Fruit fly (Drosophila melanogaster) whole organism, embryonic: ENCODE measurements around the gene CG43658.
A peak's percentile ranks its signal among the peaks of the same experiment; 100 is the strongest.

Experiments
- ATbp ChIP-seq: fragments of 200-800 bp; sonication (Bioruptor generic); optimal IDR thresholded peaks from 2 replicates; lab custom pipeline; 2017; ENCODE audit warnings: missing biosample characterization, mild to moderate bottlenecking, missing genetic modification characterization, missing genetic modification reagents
- Abd-B ChIP-seq: fragments of 200-800 bp; sonication (Bioruptor generic); optimal IDR thresholded peaks from 2 replicates; lab custom pipeline; 2018; ENCODE audit warnings: missing biosample characterization, mild to moderate bottlenecking, missing genetic modification characterization, moderate library complexity
- Adf1 ChIP-seq: fragments of 200-800 bp; sonication (Bioruptor generic); IDR thresholded peaks from 2 replicates; pipeline ENCODE4 v1.3.6; 2022; ENCODE audit warnings: missing biosample characterization, missing genetic modification characterization
- C15 ChIP-seq: fragments of 200-800 bp; sonication (Bioruptor generic); IDR thresholded peaks from 3 replicates; pipeline ENCODE4 v1.3.6; 2022; ENCODE audit warnings: missing biosample characterization, missing genetic modification characterization
- CG10979 ChIP-seq: fragments of 200-800 bp; sonication (Bioruptor generic); optimal IDR thresholded peaks from 2 replicates; lab custom pipeline; 2018; ENCODE audit warnings: missing biosample characterization, mild to moderate bottlenecking, missing genetic modification characterization, moderate library complexity
- CG12299 ChIP-seq: fragments of 200-800 bp; sonication (Bioruptor generic); optimal IDR thresholded peaks from 2 replicates; lab custom pipeline; 2018; ENCODE audit warnings: missing biosample characterization, mild to moderate bottlenecking, missing genetic modification characterization
- CG12391 ChIP-seq: fragments of 200-800 bp; sonication (Bioruptor generic); optimal IDR thresholded peaks from 3 replicates; lab custom pipeline; 2018; ENCODE audit warnings: missing biosample characterization, mild to moderate bottlenecking, missing genetic modification characterization, moderate library complexity
- CG13424 ChIP-seq: fragments of 200-800 bp; sonication (Bioruptor generic); optimal IDR thresholded peaks from 2 replicates; lab custom pipeline; 2019; ENCODE audit warnings: missing biosample characterization, mild to moderate bottlenecking, missing genetic modification characterization, moderate library complexity
- CG14014 ChIP-seq: fragments of 200-800 bp; sonication (Bioruptor generic); IDR thresholded peaks from 2 replicates; pipeline ENCODE4 v1.3.6; 2022; ENCODE audit warnings: missing biosample characterization, missing genetic modification characterization
- CG16863 ChIP-seq: fragments of 200-800 bp; sonication (Bioruptor generic); optimal IDR thresholded peaks from 3 replicates; lab custom pipeline; 2016; ENCODE audit warnings: missing biosample characterization, missing genetic modification characterization
- CG17186 ChIP-seq: fragments of 200-800 bp; sonication (Bioruptor generic); optimal IDR thresholded peaks from 3 replicates; lab custom pipeline; 2017; ENCODE audit warnings: missing biosample characterization, missing genetic modification reagents, missing genetic modification characterization
- CG17612 ChIP-seq: fragments of 200-800 bp; sonication (Bioruptor generic); IDR thresholded peaks from 2 replicates; pipeline ENCODE4 v1.3.6; 2022; ENCODE audit warnings: missing biosample characterization, missing genetic modification characterization
- CG1792 ChIP-seq: fragments of 200-800 bp; sonication (Bioruptor generic); optimal IDR thresholded peaks from 2 replicates; lab custom pipeline; 2016; ENCODE audit warnings: missing biosample characterization, missing genetic modification characterization
- CG18764 ChIP-seq: fragments of 200-800 bp; sonication (Bioruptor generic); optimal IDR thresholded peaks from 3 replicates; lab custom pipeline; 2016; ENCODE audit warnings: missing biosample characterization, missing genetic modification characterization
- CG34422 ChIP-seq: fragments of 200-800 bp; sonication (Bioruptor generic); IDR thresholded peaks from 3 replicates; pipeline ENCODE4 v1.3.6; 2022; ENCODE audit warnings: missing biosample characterization, missing genetic modification characterization
- CG4424 ChIP-seq: fragments of 200-800 bp; sonication (Bioruptor generic); optimal IDR thresholded peaks from 3 replicates; lab custom pipeline; 2016; ENCODE audit warnings: missing biosample characterization, missing genetic modification characterization
- CG4730 ChIP-seq: fragments of 200-800 bp; sonication (Bioruptor generic); IDR thresholded peaks from 2 replicates; pipeline ENCODE4 v1.3.6; 2022; ENCODE audit warnings: missing biosample characterization, missing genetic modification characterization
- CG6272 ChIP-seq: fragments of 200-800 bp; sonication (Bioruptor generic); IDR thresholded peaks from 2 replicates; pipeline ENCODE4 v1.3.6; 2022; ENCODE audit warnings: missing biosample characterization, missing genetic modification characterization
- CG6689 ChIP-seq: fragments of 200-800 bp; sonication (Bioruptor generic); IDR thresholded peaks from 2 replicates; pipeline ENCODE4 v1.3.6; 2022; ENCODE audit warnings: missing biosample characterization, missing genetic modification characterization
- CG6813 ChIP-seq: fragments of 200-800 bp; sonication (Bioruptor generic); optimal IDR thresholded peaks from 2 replicates; lab custom pipeline; 2017; ENCODE audit warnings: missing biosample characterization, missing genetic modification characterization, mild to moderate bottlenecking, moderate library complexity, missing genetic modification reagents
- CG7556 ChIP-seq: fragments of 200-800 bp; sonication (Bioruptor generic); optimal IDR thresholded peaks from 2 replicates; lab custom pipeline; 2017; ENCODE audit warnings: missing biosample characterization, mild to moderate bottlenecking, missing genetic modification characterization
- CG7987 ChIP-seq: fragments of 200-800 bp; sonication (Bioruptor generic); optimal IDR thresholded peaks from 2 replicates; lab custom pipeline; 2018; ENCODE audit warnings: missing biosample characterization, mild to moderate bottlenecking, missing genetic modification characterization, moderate library complexity
- D19A ChIP-seq: fragments of 200-800 bp; optimal IDR thresholded peaks from 3 replicates; lab custom pipeline; 2019; ENCODE audit warnings: missing biosample characterization, mild to moderate bottlenecking, missing genetic modification characterization, moderate library complexity
- Dbx ChIP-seq: fragments of 200-800 bp; sonication (Bioruptor generic); IDR thresholded peaks from 3 replicates; pipeline ENCODE4 v1.3.6; 2022; ENCODE audit warnings: missing biosample characterization, missing genetic modification characterization
- Doc2 ChIP-seq: fragments of 200-800 bp; sonication (Bioruptor generic); IDR thresholded peaks from 2 replicates; pipeline ENCODE4 v1.3.6; 2022; ENCODE audit warnings: missing biosample characterization, missing genetic modification characterization
- ERR ChIP-seq: fragments of 200-800 bp; sonication (Bioruptor generic); optimal IDR thresholded peaks from 2 replicates; lab custom pipeline; 2016; ENCODE audit warnings: missing biosample characterization, missing genetic modification characterization
- Eip74EF ChIP-seq, 2 experiments: fragments of 200-800 bp in 1 of 2; fragments of >200 bp in 1 of 2; sonication (Bioruptor generic) in 1 of 2; optimal IDR thresholded peaks; 2 replicates each; lab custom pipeline; 2017 to 2019; ENCODE audit warnings: missing biosample characterization in 2 of 2, missing genetic modification characterization in 2 of 2, mild to moderate bottlenecking in 1 of 2, moderate library complexity in 1 of 2
- Gug ChIP-seq: fragments of 200-800 bp; sonication (Bioruptor generic); IDR thresholded peaks from 4 replicates; pipeline ENCODE4 v1.3.6; 2022; ENCODE audit warnings: missing biosample characterization, missing genetic modification characterization
- H15 ChIP-seq: fragments of 200-800 bp; sonication (Bioruptor generic); IDR thresholded peaks from 3 replicates; pipeline ENCODE4 v1.3.6; 2022; ENCODE audit warnings: missing biosample characterization, missing genetic modification characterization
- HLHmδ ChIP-seq: fragments of 200-800 bp; sonication (Bioruptor generic); optimal IDR thresholded peaks from 2 replicates; lab custom pipeline; 2018; ENCODE audit warnings: missing biosample characterization, mild to moderate bottlenecking, missing genetic modification characterization, moderate library complexity
- HmgD ChIP-seq: fragments of 200-800 bp; sonication (Bioruptor generic); optimal IDR thresholded peaks from 3 replicates; lab custom pipeline; 2016; ENCODE audit warnings: missing biosample characterization, missing genetic modification characterization
- Hsf ChIP-seq: fragments of 200-800 bp; sonication (Bioruptor generic); optimal IDR thresholded peaks from 3 replicates; lab custom pipeline; 2016; ENCODE audit warnings: missing biosample characterization, missing genetic modification characterization
- Med ChIP-seq: fragments of 200-800 bp; sonication (Bioruptor generic); peaks from one replicate; lab custom pipeline; 2016; ENCODE audit warnings: missing biosample characterization, missing genetic modification characterization, mild to moderate bottlenecking, inconsistent platforms, moderate library complexity
- Mes4 ChIP-seq: fragments of 200-800 bp; sonication (Bioruptor generic); optimal IDR thresholded peaks from 2 replicates; lab custom pipeline; 2016; ENCODE audit warnings: missing biosample characterization, missing genetic modification characterization
- Rfx ChIP-seq: fragments of 200-800 bp; sonication (Bioruptor generic); IDR thresholded peaks from 2 replicates; pipeline ENCODE4 v1.3.6; 2022; ENCODE audit warnings: missing biosample characterization, missing genetic modification characterization
- Vsx1 ChIP-seq: fragments of 200-800 bp; sonication (Bioruptor generic); optimal IDR thresholded peaks from 2 replicates; lab custom pipeline; 2017; ENCODE audit warnings: missing biosample characterization, mild to moderate bottlenecking, missing genetic modification characterization, missing genetic modification reagents
- ato ChIP-seq: fragments of 200-800 bp; sonication (Bioruptor generic); IDR thresholded peaks from 2 replicates; pipeline ENCODE4 v1.3.6; 2022; ENCODE audit warnings: missing biosample characterization, missing genetic modification characterization; ENCODE audit not compliant: partially characterized antibody
- cato ChIP-seq: fragments of 200-800 bp; sonication (Bioruptor generic); optimal IDR thresholded peaks from 2 replicates; lab custom pipeline; 2016; ENCODE audit warnings: missing biosample characterization, missing genetic modification characterization, borderline replicate concordance
- eve ChIP-seq, 2 experiments: fragments of >200 bp; optimal IDR thresholded peaks; 2 replicates each; lab custom pipeline; 2017; ENCODE audit warnings: missing biosample characterization in 2 of 2, missing genetic modification characterization in 2 of 2
- fd64A ChIP-seq: fragments of 200-800 bp; sonication (Bioruptor generic); optimal IDR thresholded peaks from 3 replicates; lab custom pipeline; 2018; ENCODE audit warnings: missing biosample characterization, mild to moderate bottlenecking, missing genetic modification characterization
- fd96Cb ChIP-seq: fragments of 200-800 bp; sonication (Bioruptor generic); optimal IDR thresholded peaks from 2 replicates; lab custom pipeline; 2018; ENCODE audit warnings: missing biosample characterization, mild to moderate bottlenecking, missing genetic modification characterization, moderate library complexity
- gcm2 ChIP-seq: fragments of 200-800 bp; sonication (Bioruptor generic); optimal IDR thresholded peaks from 2 replicates; lab custom pipeline; 2016; ENCODE audit warnings: missing biosample characterization, missing genetic modification characterization
- gt ChIP-seq: fragments of 200-800 bp; sonication (Bioruptor generic); IDR thresholded peaks from 2 replicates; pipeline ENCODE4 v1.3.6; 2022; ENCODE audit warnings: missing biosample characterization, missing genetic modification characterization
- hth ChIP-seq: fragments of >200 bp; optimal IDR thresholded peaks from 2 replicates; lab custom pipeline; 2017; ENCODE audit warnings: inconsistent platforms
- nau ChIP-seq: fragments of 200-800 bp; sonication (Bioruptor generic); optimal IDR thresholded peaks from 3 replicates; lab custom pipeline; 2017; ENCODE audit warnings: missing biosample characterization, mild to moderate bottlenecking, missing genetic modification characterization, missing genetic modification reagents
- nmo ChIP-seq: fragments of 200-800 bp; sonication (Bioruptor generic); optimal IDR thresholded peaks from 2 replicates; lab custom pipeline; 2018; ENCODE audit warnings: missing biosample characterization, mild to moderate bottlenecking, missing genetic modification characterization, moderate library complexity
- pum ChIP-seq: fragments of 200-800 bp; sonication (Bioruptor generic); optimal IDR thresholded peaks from 2 replicates; lab custom pipeline; 2016; ENCODE audit warnings: missing biosample characterization, missing genetic modification characterization
- repo ChIP-seq: fragments of 200-800 bp; sonication (Bioruptor generic); optimal IDR thresholded peaks from 2 replicates; lab custom pipeline; 2016; ENCODE audit warnings: missing biosample characterization, missing genetic modification characterization
- sim ChIP-seq: fragments of 200-800 bp; sonication (Bioruptor generic); IDR thresholded peaks from 2 replicates; pipeline ENCODE4 v1.3.6; 2022; ENCODE audit warnings: missing biosample characterization, missing genetic modification characterization
- tna ChIP-seq: fragments of 200-800 bp; sonication (Bioruptor generic); IDR thresholded peaks from 2 replicates; pipeline ENCODE4 v1.3.6; 2022; ENCODE audit warnings: missing biosample characterization, missing genetic modification characterization; ENCODE audit not compliant: partially characterized antibody
- trem ChIP-seq: fragments of 200-800 bp; optimal IDR thresholded peaks from 3 replicates; lab custom pipeline; 2019; ENCODE audit warnings: missing biosample characterization, mild to moderate bottlenecking, missing genetic modification characterization, moderate library complexity

The CG43658 gene

DNA sequence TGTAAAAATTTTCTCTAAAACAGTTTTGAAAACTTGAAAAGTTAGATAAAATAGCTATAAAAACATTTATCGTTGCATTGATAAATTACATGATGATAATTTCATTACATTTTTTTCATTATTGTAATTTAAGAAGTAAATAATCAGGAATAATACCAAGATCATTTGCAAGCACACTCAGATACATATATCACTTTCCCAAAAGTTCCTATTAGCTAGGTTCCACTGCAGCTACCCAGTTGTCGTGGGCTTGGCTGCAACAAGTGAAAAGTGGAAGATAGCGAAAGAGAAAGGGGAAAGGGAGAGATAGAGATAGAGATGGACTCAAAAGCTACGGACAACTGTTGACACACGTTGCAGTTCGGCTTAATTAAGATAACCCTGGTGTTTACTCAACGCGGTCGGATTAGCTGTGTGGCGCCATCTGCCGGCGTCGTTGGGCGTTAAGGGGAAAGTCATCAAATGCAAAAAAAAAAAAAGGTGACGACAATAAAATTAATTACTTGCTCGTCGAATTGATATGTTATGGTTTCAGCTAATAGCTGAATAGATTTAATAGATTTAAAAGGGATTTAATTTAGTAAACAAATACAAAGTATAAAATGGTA is 79.2 kb downstream of the CG43658 start (continued):
- TF ChIP-seq trem (tag; lab: Kevin White, UChicago): no peak
- TF ChIP-seq CG18764 (GFP tag; lab: Kevin White, UChicago): no peak
- TF ChIP-seq CG16863 (GFP tag; lab: Kevin White, UChicago): no peak
- TF ChIP-seq CG12391 (tag; lab: Kevin White, UChicago): peak; percentile 30
- no peak for TF ChIP-seq CG14014 (GFP tag; lab: Robert Waterston, UW)
- TF ChIP-seq CG4424 (GFP tag; lab: Kevin White, UChicago): no peak
- no peak for TF ChIP-seq gcm2 (GFP tag; lab: Kevin White, UChicago)
- TF ChIP-seq CG34422 (GFP tag; lab: Robert Waterston, UW): no peak
- TF ChIP-seq hth (lab: Kevin White, UChicago): no peak
- TF ChIP-seq CG7556 (GFP tag; lab: Kevin White, UChicago): peak; percentile 12
- no peak for TF ChIP-seq HmgD (GFP tag; lab: Kevin White, UChicago)
- peak; percentile 17 for TF ChIP-seq CG10979 (tag; lab: Kevin White, UChicago)
- no peak for TF ChIP-seq sim
- no peak for TF ChIP-seq Mes4 (GFP tag; lab: Kevin White, UChicago)
- no peak for TF ChIP-seq CG4730 (GFP tag; lab: Robert Waterston, UW)
- TF ChIP-seq HLHmδ (GFP tag; lab: Kevin White, UChicago): peak; percentile 36
- no peak for TF ChIP-seq CG12299 (tag; lab: Kevin White, UChicago)
- TF ChIP-seq tna: no peak
- TF ChIP-seq ATbp: peak; percentile 55
- TF ChIP-seq Dbx (GFP tag; lab: Robert Waterston, UW): no peak
- no peak for TF ChIP-seq CG7987
- TF ChIP-seq Vsx1: peak; percentile 14
- no peak for TF ChIP-seq C15 (GFP tag; lab: Robert Waterston, UW)
- no peak for TF ChIP-seq CG17612 (GFP tag; lab: Robert Waterston, UW)
- no peak for TF ChIP-seq CG17186 (GFP tag; lab: Kevin White, UChicago)
- no peak for TF ChIP-seq CG6689 (GFP tag; lab: Robert Waterston, UW)
- TF ChIP-seq Rfx (GFP tag; lab: Robert Waterston, UW): no peak
- no peak for TF ChIP-seq Adf1 (GFP tag; lab: Robert Waterston, UW)
- TF ChIP-seq fd64A (GFP tag; lab: Kevin White, UChicago): peak; percentile 8
- no peak for TF ChIP-seq Eip74EF (GFP tag; optimal IDR thresholded peaks at IDR 0.05; lab: Kevin White, UChicago)
- TF ChIP-seq Doc2 (GFP tag; lab: Robert Waterston, UW): no peak
- TF ChIP-seq ERR (GFP tag; lab: Kevin White, UChicago): no peak
- TF ChIP-seq CG6813 (GFP tag; lab: Kevin White, UChicago): no peak
- TF ChIP-seq Abd-B (GFP tag; lab: Kevin White, UChicago): no peak
- no peak for TF ChIP-seq nau (GFP tag; lab: Kevin White, UChicago)
- TF ChIP-seq cato: no peak
- peak in 1 of 2 experiments; percentile 52 for TF ChIP-seq eve (GFP tag; optimal IDR thresholded peaks at IDR 0.05; lab: Kevin White, UChicago)
- no peak for TF ChIP-seq ato (GFP tag; lab: Robert Waterston, UW)
- no peak for TF ChIP-seq fd96Cb
- TF ChIP-seq CG6272 (GFP tag; lab: Robert Waterston, UW): no peak
- no peak for TF ChIP-seq repo
- no peak for TF ChIP-seq CG1792 (GFP tag; lab: Kevin White, UChicago)
- peak; percentile 21 for TF ChIP-seq nmo
- TF ChIP-seq D19A: no peak
- no peak for TF ChIP-seq Gug (GFP tag; lab: Robert Waterston, UW)
- peak; percentile 40 for TF ChIP-seq Med
- TF ChIP-seq gt (GFP tag; lab: Robert Waterston, UW): no peak
- TF ChIP-seq H15: no peak
- no peak for TF ChIP-seq CG13424
- no peak for TF ChIP-seq pum (GFP tag; lab: Kevin White, UChicago)
- TF ChIP-seq Hsf (GFP tag; lab: Kevin White, UChicago): no peak
